Fruit fly (Drosophila melanogaster) whole organism, embryonic: ENCODE results near the gene CG13898.

Experiments
- Antp ChIP-seq: fragments of 200-800 bp; sonication (Bioruptor generic); optimal IDR thresholded peaks from 3 replicates; lab custom pipeline; 2016; ENCODE audit warnings: missing biosample characterization, missing genetic modification characterization
- Atf6 ChIP-seq: fragments of 200-800 bp; sonication (Bioruptor generic); IDR thresholded peaks from 2 replicates; pipeline ENCODE4 v1.3.6; 2022; ENCODE audit warnings: missing biosample characterization, missing genetic modification characterization
- BtbVII ChIP-seq: fragments of 200-800 bp; sonication (Bioruptor generic); optimal IDR thresholded peaks from 3 replicates; lab custom pipeline; 2017; ENCODE audit warnings: missing biosample characterization, mild to moderate bottlenecking, missing genetic modification characterization
- CG1024 ChIP-seq: fragments of 200-800 bp; sonication (Bioruptor generic); IDR thresholded peaks from 2 replicates; pipeline ENCODE4 v1.3.6; 2022; ENCODE audit warnings: missing biosample characterization, missing genetic modification characterization
- CG12391 ChIP-seq: fragments of 200-800 bp; sonication (Bioruptor generic); optimal IDR thresholded peaks from 3 replicates; lab custom pipeline; 2018; ENCODE audit warnings: missing biosample characterization, mild to moderate bottlenecking, missing genetic modification characterization, moderate library complexity
- CG12769 ChIP-seq: fragments of 200-800 bp; sonication (Bioruptor generic); optimal IDR thresholded peaks from 2 replicates; lab custom pipeline; 2019; ENCODE audit warnings: missing biosample characterization, mild to moderate bottlenecking, missing genetic modification characterization, moderate library complexity
- CG15073 ChIP-seq: fragments of 200-800 bp; sonication (Bioruptor generic); optimal IDR thresholded peaks from 2 replicates; lab custom pipeline; 2016; ENCODE audit warnings: missing biosample characterization, missing genetic modification characterization
- CG15269 ChIP-seq: fragments of 200-800 bp; sonication (Bioruptor generic); optimal IDR thresholded peaks from 2 replicates; lab custom pipeline; 2018; ENCODE audit warnings: missing biosample characterization, mild to moderate bottlenecking, missing genetic modification characterization, moderate library complexity
- CG15479 ChIP-seq: fragments of 200-800 bp; sonication (Bioruptor generic); optimal IDR thresholded peaks from 3 replicates; lab custom pipeline; 2019; ENCODE audit warnings: missing biosample characterization, mild to moderate bottlenecking, missing genetic modification characterization, moderate library complexity
- CG15514 ChIP-seq: fragments of 200-800 bp; sonication (Bioruptor generic); optimal IDR thresholded peaks from 3 replicates; lab custom pipeline; 2017; ENCODE audit warnings: missing biosample characterization, missing genetic modification characterization, mild to moderate bottlenecking, moderate library complexity, missing genetic modification reagents
- CG16815 ChIP-seq: fragments of 200-800 bp; sonication (Bioruptor generic); optimal IDR thresholded peaks from 3 replicates; lab custom pipeline; 2017; ENCODE audit warnings: missing biosample characterization, mild to moderate bottlenecking, missing genetic modification characterization
- CG17328 ChIP-seq: fragments of 200-800 bp; sonication (Bioruptor generic); IDR thresholded peaks from 2 replicates; pipeline ENCODE4 v1.3.6; 2022; ENCODE audit warnings: missing biosample characterization, missing genetic modification characterization
- CG17359 ChIP-seq: fragments of 200-800 bp; sonication (Bioruptor generic); optimal IDR thresholded peaks from 3 replicates; lab custom pipeline; 2018; ENCODE audit warnings: missing biosample characterization, mild to moderate bottlenecking, missing genetic modification characterization, moderate library complexity
- CG2199 ChIP-seq: fragments of 200-800 bp; sonication (Bioruptor generic); IDR thresholded peaks from 3 replicates; pipeline ENCODE4 v1.3.6; 2022; ENCODE audit warnings: missing biosample characterization, missing genetic modification characterization
- CG31365 ChIP-seq: fragments of 200-800 bp; sonication (Bioruptor generic); optimal IDR thresholded peaks from 2 replicates; lab custom pipeline; 2018; ENCODE audit warnings: missing biosample characterization, mild to moderate bottlenecking, missing genetic modification characterization
- CG32767 ChIP-seq: fragments of 200-800 bp; sonication (Bioruptor generic); IDR thresholded peaks from 2 replicates; pipeline ENCODE4 v1.3.6; 2022; ENCODE audit warnings: missing biosample characterization, missing genetic modification characterization
- CG34224 ChIP-seq: fragments of 200-800 bp; sonication (Bioruptor generic); IDR thresholded peaks from 3 replicates; pipeline ENCODE4 v1.3.6; 2022; ENCODE audit warnings: missing biosample characterization, missing genetic modification characterization; ENCODE audit not compliant: partially characterized antibody
- CG4328 ChIP-seq: fragments of 200-800 bp; sonication (Bioruptor generic); optimal IDR thresholded peaks from 3 replicates; lab custom pipeline; 2017; ENCODE audit warnings: missing biosample characterization, missing genetic modification reagents, missing genetic modification characterization
- CG4707 ChIP-seq: fragments of 200-800 bp; sonication (Bioruptor generic); optimal IDR thresholded peaks from 2 replicates; lab custom pipeline; 2018; ENCODE audit warnings: missing biosample characterization, mild to moderate bottlenecking, missing genetic modification characterization, moderate library complexity
- CG7745 ChIP-seq: fragments of 200-800 bp; sonication (Bioruptor generic); optimal IDR thresholded peaks from 2 replicates; lab custom pipeline; 2018; ENCODE audit warnings: missing biosample characterization, mild to moderate bottlenecking, missing genetic modification characterization, moderate library complexity
- CG7839 ChIP-seq: fragments of 200-800 bp; sonication (Bioruptor generic); optimal IDR thresholded peaks from 3 replicates; lab custom pipeline; 2018; ENCODE audit warnings: missing biosample characterization, mild to moderate bottlenecking, missing genetic modification characterization, moderate library complexity
- CG9727 ChIP-seq: fragments of 200-800 bp; sonication (Bioruptor generic); optimal IDR thresholded peaks from 3 replicates; lab custom pipeline; 2017; ENCODE audit warnings: missing biosample characterization, mild to moderate bottlenecking, missing genetic modification characterization
- CoRest ChIP-seq: fragments of 200-800 bp; sonication (Bioruptor generic); optimal IDR thresholded peaks from 3 replicates; lab custom pipeline; 2018; ENCODE audit warnings: missing biosample characterization, mild to moderate bottlenecking, missing genetic modification characterization, moderate library complexity
- HLH54F ChIP-seq: fragments of 200-800 bp; sonication (Bioruptor generic); optimal IDR thresholded peaks from 3 replicates; lab custom pipeline; 2016; ENCODE audit warnings: missing biosample characterization, missing genetic modification characterization
- HLHmδ ChIP-seq: fragments of 200-800 bp; sonication (Bioruptor generic); optimal IDR thresholded peaks from 2 replicates; lab custom pipeline; 2018; ENCODE audit warnings: missing biosample characterization, mild to moderate bottlenecking, missing genetic modification characterization, moderate library complexity
- Hsf ChIP-seq: fragments of 200-800 bp; sonication (Bioruptor generic); optimal IDR thresholded peaks from 3 replicates; lab custom pipeline; 2016; ENCODE audit warnings: missing biosample characterization, missing genetic modification characterization
- Lim3 ChIP-seq: fragments of 200-800 bp; sonication (Bioruptor generic); IDR thresholded peaks from 2 replicates; pipeline ENCODE4 v1.3.6; 2022; ENCODE audit warnings: missing biosample characterization, missing genetic modification characterization
- MBD-R2 ChIP-seq: fragments of 200-800 bp; sonication (Bioruptor generic); IDR thresholded peaks from 2 replicates; pipeline ENCODE4 v1.3.6; 2022; ENCODE audit warnings: missing biosample characterization, missing genetic modification characterization
- Meics ChIP-seq: fragments of 200-800 bp; sonication (Bioruptor generic); optimal IDR thresholded peaks from 2 replicates; lab custom pipeline; 2017; ENCODE audit warnings: missing biosample characterization, mild to moderate bottlenecking, missing genetic modification characterization
- NC2α ChIP-seq: fragments of 200-800 bp; sonication (Bioruptor generic); optimal IDR thresholded peaks from 2 replicates; lab custom pipeline; 2016; ENCODE audit warnings: missing biosample characterization, missing genetic modification characterization
- NC2β ChIP-seq: fragments of 200-800 bp; sonication (Bioruptor generic); optimal IDR thresholded peaks from 2 replicates; lab custom pipeline; 2016; ENCODE audit warnings: missing biosample characterization, missing genetic modification characterization
- Spps ChIP-seq: fragments of 200-800 bp; sonication (Bioruptor generic); optimal IDR thresholded peaks from 2 replicates; lab custom pipeline; 2018; ENCODE audit warnings: missing biosample characterization, mild to moderate bottlenecking, missing genetic modification characterization
- al ChIP-seq: fragments of 200-800 bp; sonication (Bioruptor generic); IDR thresholded peaks from 2 replicates; pipeline ENCODE4 v1.3.6; 2022; ENCODE audit warnings: missing biosample characterization, missing genetic modification characterization
- bcd ChIP-seq: fragments of 200-800 bp; sonication (Bioruptor generic); optimal IDR thresholded peaks from 2 replicates; lab custom pipeline; 2017; ENCODE audit warnings: missing biosample characterization, mild to moderate bottlenecking, missing genetic modification characterization
- bigmax ChIP-seq: fragments of 200-800 bp; sonication (Bioruptor generic); optimal IDR thresholded peaks from 2 replicates; lab custom pipeline; 2018; ENCODE audit warnings: missing biosample characterization, mild to moderate bottlenecking, missing genetic modification characterization
- da ChIP-seq: fragments of 200-800 bp; sonication (Bioruptor generic); optimal IDR thresholded peaks from 2 replicates; lab custom pipeline; 2016; ENCODE audit warnings: missing biosample characterization, missing genetic modification characterization
- dmrt11E ChIP-seq: fragments of 200-800 bp; sonication (Bioruptor generic); optimal IDR thresholded peaks from 3 replicates; lab custom pipeline; 2018; ENCODE audit warnings: missing biosample characterization, mild to moderate bottlenecking, missing genetic modification characterization, moderate library complexity
- ewg ChIP-seq: fragments of 200-800 bp; sonication (Bioruptor generic); optimal IDR thresholded peaks from 3 replicates; lab custom pipeline; 2017; ENCODE audit warnings: mild to moderate bottlenecking, missing biosample characterization, missing genetic modification reagents, missing genetic modification characterization
- gsb ChIP-seq: fragments of 200-800 bp; sonication (Bioruptor generic); IDR thresholded peaks from 2 replicates; pipeline ENCODE4 v1.3.6; 2022; ENCODE audit warnings: missing biosample characterization, missing genetic modification characterization
- ham ChIP-seq: fragments of 200-800 bp; sonication (Bioruptor generic); IDR thresholded peaks from 2 replicates; pipeline ENCODE4 v1.3.6; 2022; ENCODE audit warnings: missing biosample characterization, missing genetic modification characterization
- lmd ChIP-seq: fragments of 200-800 bp; sonication (Bioruptor generic); IDR thresholded peaks from 2 replicates; pipeline ENCODE4 v1.3.6; 2022; ENCODE audit warnings: missing biosample characterization, missing genetic modification characterization
- lola ChIP-seq, 3 experiments: fragments of >200 bp in 2 of 3; fragments of 200-800 bp in 1 of 3; sonication (Bioruptor generic) in 1 of 3; optimal IDR thresholded peaks; 2 replicates each; lab custom pipeline; 2017 to 2019; ENCODE audit warnings: missing biosample characterization in 3 of 3, missing genetic modification characterization in 3 of 3, mild to moderate bottlenecking in 1 of 3, moderate library complexity in 1 of 3
- org-1 ChIP-seq: fragments of 200-800 bp; sonication (Bioruptor generic); optimal IDR thresholded peaks from 2 replicates; lab custom pipeline; 2017; ENCODE audit warnings: missing biosample characterization, missing genetic modification characterization
- p53 ChIP-seq: fragments of 200-800 bp; sonication (Bioruptor generic); optimal IDR thresholded peaks from 2 replicates; lab custom pipeline; 2016; ENCODE audit warnings: missing biosample characterization, missing genetic modification characterization
- peb ChIP-seq: fragments of 200-800 bp; sonication (Bioruptor generic); IDR thresholded peaks from 2 replicates; pipeline ENCODE4 v1.3.6; 2022; ENCODE audit warnings: missing biosample characterization, missing genetic modification characterization
- sens ChIP-seq: fragments of 200-800 bp; sonication (Bioruptor generic); peaks from one replicate; lab custom pipeline; 2016; ENCODE audit warnings: missing biosample characterization, missing genetic modification characterization
- shn ChIP-seq: fragments of 200-800 bp; sonication (Bioruptor generic); optimal IDR thresholded peaks from 3 replicates; lab custom pipeline; 2016; ENCODE audit warnings: missing biosample characterization, missing genetic modification characterization
- tio ChIP-seq: fragments of 200-800 bp; sonication (Bioruptor generic); optimal IDR thresholded peaks from 2 replicates; lab custom pipeline; 2017; ENCODE audit warnings: missing biosample characterization, missing genetic modification characterization, inconsistent platforms
- tx ChIP-seq: fragments of 200-800 bp; sonication (Bioruptor generic); optimal IDR thresholded peaks from 2 replicates; lab custom pipeline; 2016; ENCODE audit warnings: missing biosample characterization, missing genetic modification characterization
- zf30C ChIP-seq: fragments of 200-800 bp; sonication (Bioruptor generic); optimal IDR thresholded peaks from 3 replicates; lab custom pipeline; 2018; ENCODE audit warnings: missing biosample characterization, mild to moderate bottlenecking, missing genetic modification characterization
- zfh2 ChIP-seq: fragments of 200-800 bp; sonication (Bioruptor generic); optimal IDR thresholded peaks from 2 replicates; lab custom pipeline; 2016; ENCODE audit warnings: missing biosample characterization, missing genetic modification characterization

The CG13898 gene

DNA sequence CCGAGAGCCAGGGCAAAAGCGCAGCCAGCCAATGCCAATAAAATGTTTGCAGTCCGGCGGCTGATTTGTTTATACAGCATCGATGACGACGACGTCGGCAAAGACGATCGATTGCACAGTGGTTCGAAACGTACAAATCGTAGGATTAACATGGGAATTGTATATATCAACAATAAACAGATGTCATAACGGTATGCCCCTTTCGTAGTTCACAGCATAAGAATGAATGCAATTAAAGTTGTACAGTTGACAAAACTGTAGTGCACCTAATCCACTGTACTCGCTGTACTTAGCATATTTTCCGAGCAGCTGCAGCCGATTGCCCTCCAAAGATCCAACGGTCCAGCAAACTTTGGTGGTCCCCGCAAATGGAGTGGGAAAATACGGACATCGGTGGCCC, 32.5 kb downstream of the CG13898 start (continued):
- peak; percentile 70 for TF ChIP-seq CG12391
- no peak for TF ChIP-seq zfh2
- peak; percentile 52 for TF ChIP-seq dmrt11E (tag; lab: Kevin White, UChicago)
- peak; percentile 55 for TF ChIP-seq peb (GFP tag; lab: Robert Waterston, UW)
- TF ChIP-seq tio (GFP tag; lab: Kevin White, UChicago), result peak; percentile 29
- TF ChIP-seq lola (GFP tag; optimal IDR thresholded peaks at IDR 0.05; lab: Kevin White, UChicago), result peak in 1 of 3 experiments; percentile 37
- TF ChIP-seq org-1 (GFP tag; lab: Kevin White, UChicago), result peak; percentile 58
- no peak for TF ChIP-seq zf30C (GFP tag; lab: Kevin White, UChicago)
- peak; percentile 78 for TF ChIP-seq CG17359 (tag; lab: Kevin White, UChicago)
- TF ChIP-seq Hsf (GFP tag; lab: Kevin White, UChicago), result peak; percentile 37
- peak; percentile 28 for TF ChIP-seq tx (GFP tag; lab: Kevin White, UChicago)
- peak; percentile 77 for TF ChIP-seq CG17328 (GFP tag; lab: Robert Waterston, UW)
- TF ChIP-seq Atf6, result no peak
- no peak for TF ChIP-seq CG15514 (GFP tag; lab: Kevin White, UChicago)
- TF ChIP-seq p53 (GFP tag; lab: Kevin White, UChicago), result peak; percentile 15
- TF ChIP-seq ham (GFP tag; lab: Robert Waterston, UW), result no peak
- TF ChIP-seq CoRest (tag; lab: Kevin White, UChicago), result peak; percentile 62
- no peak for TF ChIP-seq Lim3 (GFP tag; lab: Robert Waterston, UW)
- no peak for TF ChIP-seq da (GFP tag; lab: Kevin White, UChicago)
- TF ChIP-seq al (GFP tag; lab: Robert Waterston, UW), result no peak
- peak; percentile 72 for TF ChIP-seq Antp
- peak; percentile 15 for TF ChIP-seq CG16815 (GFP tag; lab: Kevin White, UChicago)
- TF ChIP-seq CG34224, result no peak
- TF ChIP-seq CG31365, result peak; percentile 38
- TF ChIP-seq CG15073 (GFP tag; lab: Kevin White, UChicago), result no peak
- TF ChIP-seq CG15479 (GFP tag; lab: Kevin White, UChicago), result no peak
- TF ChIP-seq NC2α (GFP tag; lab: Kevin White, UChicago), result no peak
- peak; percentile 26 for TF ChIP-seq Meics (GFP tag; lab: Kevin White, UChicago)
- TF ChIP-seq BtbVII (GFP tag; lab: Kevin White, UChicago), result peak; percentile 34
- TF ChIP-seq MBD-R2 (GFP tag; lab: Robert Waterston, UW), result no peak
- TF ChIP-seq lmd (GFP tag; lab: Robert Waterston, UW), result peak; percentile 79
- 0 out of 3 replicates have a peak, but pooled peaks have one; percentile 55 for TF ChIP-seq CG2199 (GFP tag; lab: Robert Waterston, UW)
- TF ChIP-seq CG12769 (tag; lab: Kevin White, UChicago), result peak; percentile 35
- TF ChIP-seq CG15269 (tag; lab: Kevin White, UChicago), result peak; percentile 68
- no peak for TF ChIP-seq HLHmδ (GFP tag; lab: Kevin White, UChicago)
- peak; percentile 55 for TF ChIP-seq NC2β (GFP tag; lab: Kevin White, UChicago)
- TF ChIP-seq HLH54F (GFP tag; lab: Kevin White, UChicago), result no peak
- TF ChIP-seq bcd (GFP tag; lab: Kevin White, UChicago), result peak; percentile 59
- peak; percentile 71 for TF ChIP-seq ewg (GFP tag; lab: Kevin White, UChicago)
- TF ChIP-seq CG1024 (GFP tag; lab: Robert Waterston, UW), result peak; percentile 37; the same call in 1 of the 2 replicates
- TF ChIP-seq CG32767 (GFP tag; lab: Robert Waterston, UW), result peak; percentile 56; the same call in 1 of the 2 replicates
- TF ChIP-seq CG4328 (GFP tag; lab: Kevin White, UChicago), result no peak
- TF ChIP-seq bigmax (GFP tag; lab: Kevin White, UChicago), result no peak
- peak; percentile 28 for TF ChIP-seq Spps
- TF ChIP-seq CG9727 (GFP tag; lab: Kevin White, UChicago), result peak; percentile 45
- TF ChIP-seq gsb (GFP tag; lab: Robert Waterston, UW), result no peak
- peak; percentile 63 for TF ChIP-seq CG4707
- TF ChIP-seq sens, result peak; percentile 94
- no peak for TF ChIP-seq CG7745 (tag; lab: Kevin White, UChicago)
- TF ChIP-seq shn (GFP tag; lab: Kevin White, UChicago), result no peak
- peak; percentile 75 for TF ChIP-seq CG7839 (tag; lab: Kevin White, UChicago)
